Worm (Caenorhabditis elegans): ENCODE results near the gene clu-1.

The clu-1 gene

DNA sequence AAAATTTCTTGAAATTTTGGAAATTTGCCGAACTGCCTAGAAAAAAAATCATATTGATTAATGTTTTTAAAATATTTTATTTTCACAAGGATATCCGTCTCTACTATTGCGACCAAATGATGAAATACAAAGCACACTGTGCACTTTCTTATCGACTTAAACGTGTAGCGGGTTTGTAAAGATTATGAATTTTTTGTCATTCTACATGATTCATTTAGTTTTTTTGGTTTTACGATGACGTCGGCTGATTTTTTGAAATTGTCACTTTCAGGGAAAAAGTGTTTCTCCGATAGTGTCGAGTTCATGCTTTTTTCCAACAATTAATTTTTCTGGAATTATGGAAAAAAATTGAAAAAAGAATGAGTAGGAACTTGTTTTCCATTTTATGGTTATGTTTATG is 44.7 kb downstream of the clu-1 start:
- TF ChIP-seq dao-5 (tag; optimal IDR thresholded peaks at IDR 0.05) (no peak), him-1 (tag; optimal IDR thresholded peaks at IDR 0.05) (no peak), W03F9.2 (tag; optimal IDR thresholded peaks at IDR 0.05) (no peak)

DNA sequence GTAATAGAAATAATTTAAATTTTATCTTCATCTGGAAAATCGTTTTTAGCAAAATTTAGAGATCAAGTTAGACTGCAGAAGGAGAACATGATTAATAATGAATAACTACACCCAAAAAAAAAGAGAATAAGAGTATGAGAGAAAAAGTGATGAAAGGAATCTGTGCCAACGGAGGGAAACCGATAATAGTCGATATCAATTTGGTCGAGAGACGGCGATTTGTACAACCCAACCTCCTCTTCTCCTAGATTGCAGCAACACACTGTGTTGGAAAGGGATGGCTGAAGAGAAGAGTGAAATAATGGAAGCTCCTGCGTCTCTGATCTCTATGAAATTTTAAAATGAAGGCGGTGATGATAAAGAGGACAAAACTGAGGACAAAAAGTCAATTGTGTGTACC is 46.8 kb downstream of the clu-1 start:
- TF ChIP-seq dao-5 (tag; optimal IDR thresholded peaks at IDR 0.05) = no peak
- TF ChIP-seq him-1 (tag; optimal IDR thresholded peaks at IDR 0.05) = no peak
- no peak for TF ChIP-seq W03F9.2 (tag; optimal IDR thresholded peaks at IDR 0.05)

DNA sequence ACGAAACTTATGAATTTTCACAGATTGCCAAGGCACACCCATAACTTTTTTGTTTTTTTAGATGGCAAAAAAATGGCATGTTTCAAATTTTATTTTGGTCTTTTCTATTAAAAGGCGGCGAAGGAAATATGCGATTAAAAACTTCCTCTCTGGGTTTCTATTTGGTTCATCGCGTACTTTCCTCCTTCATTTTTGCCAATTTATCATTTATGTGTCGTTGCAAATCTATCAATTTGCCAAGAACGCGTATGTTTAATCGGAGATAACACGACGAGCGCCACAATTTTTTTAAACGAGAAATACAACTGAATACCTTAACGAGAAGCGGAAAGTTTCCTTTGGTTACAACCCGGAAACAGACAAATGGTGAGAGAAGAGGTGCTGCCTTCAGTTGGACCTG is 48.8 kb downstream of the clu-1 start:
- TF ChIP-seq W03F9.2 (tag; optimal IDR thresholded peaks at IDR 0.05) = no peak
- TF ChIP-seq him-1 (tag; optimal IDR thresholded peaks at IDR 0.05) = no peak

DNA sequence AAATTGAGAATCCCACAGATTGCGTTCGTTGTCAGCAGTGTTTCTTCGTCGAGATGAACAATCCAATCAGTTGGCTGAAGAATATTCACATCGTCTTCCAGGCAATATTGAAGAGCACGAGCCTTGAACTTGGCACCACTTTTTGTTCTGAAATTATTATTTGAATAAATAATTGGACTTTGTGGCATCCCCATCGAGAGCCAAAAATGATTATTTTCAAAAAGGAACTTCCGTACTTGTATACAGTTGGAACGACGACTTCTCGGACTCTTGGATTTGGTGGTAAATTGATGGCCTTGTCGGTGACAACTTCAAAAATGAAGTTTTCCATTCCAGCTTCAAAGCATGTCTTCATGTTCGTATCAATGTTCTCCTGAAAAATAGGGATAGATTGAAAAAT is 49.3 kb downstream of the clu-1 start:
- TF ChIP-seq him-1 (tag; optimal IDR thresholded peaks at IDR 0.05) (no peak), W03F9.2 (tag; optimal IDR thresholded peaks at IDR 0.05) (no peak), dao-5 (tag; optimal IDR thresholded peaks at IDR 0.05) (no peak)

DNA sequence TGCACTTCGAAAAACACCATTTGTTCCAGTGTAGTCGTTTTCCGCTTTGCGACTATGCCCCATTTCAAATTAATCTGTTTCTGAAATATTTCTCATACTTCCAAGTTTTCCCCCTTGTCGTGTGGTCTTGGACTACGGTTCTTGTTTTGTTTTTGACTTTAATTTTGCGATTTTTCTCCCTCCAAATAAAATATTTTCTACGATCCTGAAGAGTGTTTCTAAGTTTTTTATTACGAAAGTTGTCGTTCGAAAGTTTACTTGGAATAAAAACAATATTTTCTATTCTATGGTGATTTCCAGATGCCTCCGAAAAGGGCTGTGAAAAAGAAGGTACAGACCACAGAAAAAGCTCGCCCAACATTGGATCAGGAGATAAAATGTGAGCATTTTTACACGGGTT is 53.4 kb downstream of the clu-1 start, which contains the start of gene tag-342:
tag-342 (plus strand) TSS at position 301 of the 400 bp plus-strand sequence.
- TF ChIP-seq him-1 (tag; optimal IDR thresholded peaks at IDR 0.05) = no peak
- TF ChIP-seq dao-5 (tag; optimal IDR thresholded peaks at IDR 0.05) = no peak
- TF ChIP-seq W03F9.2 (tag; optimal IDR thresholded peaks at IDR 0.05) = no peak

DNA sequence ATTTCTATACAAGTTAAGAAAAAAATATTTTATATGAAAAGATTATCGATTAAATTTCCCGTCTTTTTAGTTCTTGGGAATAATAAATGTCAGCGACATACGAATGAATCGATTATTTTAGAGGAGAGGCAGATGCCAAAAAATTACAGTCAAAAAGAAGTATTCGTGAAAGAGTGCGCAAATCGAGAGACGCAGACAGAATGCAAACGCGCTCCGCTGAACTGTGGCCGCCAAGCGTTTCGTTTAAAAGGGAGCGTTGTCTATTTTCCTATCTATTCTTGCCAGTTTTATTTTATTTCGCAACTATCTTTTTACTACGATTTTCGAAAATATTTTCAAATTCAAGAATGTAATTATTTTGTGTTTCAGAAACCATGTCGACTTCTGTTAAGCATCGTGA is 54.2 kb downstream of the clu-1 start, which contains the start of gene baf-1:
baf-1 (plus strand) TSS at position 370 of the 400 bp plus-strand sequence.
- no peak for TF ChIP-seq him-1 (tag; optimal IDR thresholded peaks at IDR 0.05)
- peak; percentile 76 for TF ChIP-seq W03F9.2 (tag; optimal IDR thresholded peaks at IDR 0.05)
- TF ChIP-seq dao-5 (tag; optimal IDR thresholded peaks at IDR 0.05) = no peak
